Worm (Caenorhabditis elegans) whole organism, young adult: ENCODE data around the gene C26B9.3.

Source experiments
- F23B12.7 ChIP-seq: sonication (generic microtip); optimal IDR thresholded peaks from 2 replicates; lab custom pipeline; 2017; ENCODE audit warnings: missing genetic modification characterization, mild to moderate bottlenecking, missing compliant biosample characterization, antibody characterized with exemption, moderate library complexity; ENCODE audit not compliant: insufficient read depth
- F52B5.7 ChIP-seq: sonication (generic microtip); optimal IDR thresholded peaks from 2 replicates; lab custom pipeline; 2016; ENCODE audit warnings: mild to moderate bottlenecking, missing genetic modification characterization, missing compliant biosample characterization
- F57A8.1 ChIP-seq: fragments of 200-800 bp; sonication (Bioruptor generic); optimal IDR thresholded peaks from 2 replicates; lab custom pipeline; 2018; ENCODE audit warnings: mild to moderate bottlenecking, missing genetic modification characterization, moderate library complexity, missing compliant biosample characterization
- F57C9.4 ChIP-seq: sonication (generic microtip); optimal IDR thresholded peaks from 2 replicates; lab custom pipeline; 2017; ENCODE audit warnings: mild to moderate bottlenecking, missing genetic modification characterization, missing compliant biosample characterization
- K12H6.12 ChIP-seq: fragments of 200-800 bp; sonication (Bioruptor generic); optimal IDR thresholded peaks from 2 replicates; lab custom pipeline; 2018; ENCODE audit warnings: mild to moderate bottlenecking, missing genetic modification characterization, missing compliant biosample characterization
- T26A5.8 ChIP-seq: sonication (generic microtip); optimal IDR thresholded peaks from 2 replicates; lab custom pipeline; 2016; ENCODE audit warnings: missing genetic modification characterization, missing compliant biosample characterization
- Y53F4B.3 ChIP-seq: fragments of 200-800 bp; sonication (Bioruptor generic); IDR thresholded peaks from 2 replicates; pipeline ENCODE4 v1.3.6; 2022; ENCODE audit warnings: missing genetic modification reagents, missing genetic modification characterization, missing compliant biosample characterization
- Y56A3A.18 ChIP-seq: fragments of 200-800 bp; sonication (Bioruptor generic); IDR thresholded peaks from 2 replicates; pipeline ENCODE4 v1.3.6; 2022; ENCODE audit warnings: missing genetic modification reagents, missing genetic modification characterization, missing compliant biosample characterization
- Y67H2A.10 ChIP-seq: fragments of 200-800 bp; sonication (Bioruptor generic); conservative IDR thresholded peaks from 2 replicates; pipeline ENCODE4 v1.3.6; 2022; ENCODE audit warnings: missing genetic modification reagents, missing genetic modification characterization, missing compliant biosample characterization
- ZK185.1 ChIP-seq: sonication (generic microtip); optimal IDR thresholded peaks from 2 replicates; lab custom pipeline; 2016; ENCODE audit warnings: mild to moderate bottlenecking, missing genetic modification characterization, missing compliant biosample characterization; ENCODE audit not compliant: poor library complexity, severe bottlenecking
- aptf-2 ChIP-seq: fragments of 200-800 bp; sonication (Bioruptor generic); conservative IDR thresholded peaks from 2 replicates; pipeline ENCODE4 v1.3.6; 2022; ENCODE audit warnings: missing genetic modification reagents, missing genetic modification characterization, missing compliant biosample characterization
- aptf-3 ChIP-seq: fragments of 200-800 bp; sonication (Bioruptor generic); IDR thresholded peaks from 2 replicates; pipeline ENCODE4 v1.3.6; 2022; ENCODE audit warnings: missing genetic modification characterization, missing compliant biosample characterization
- attf-3 ChIP-seq: fragments of 200-800 bp; sonication (Bioruptor generic); conservative IDR thresholded peaks from 2 replicates; pipeline ENCODE4 v1.3.6; 2022; ENCODE audit warnings: missing genetic modification reagents, missing genetic modification characterization, missing compliant biosample characterization
- attf-5 ChIP-seq: fragments of 200-800 bp; sonication (Bioruptor generic); optimal IDR thresholded peaks from 2 replicates; lab custom pipeline; 2018; ENCODE audit warnings: mild to moderate bottlenecking, missing genetic modification characterization, missing compliant biosample characterization
- bed-1 ChIP-seq: fragments of 200-800 bp; sonication (Bioruptor generic); IDR thresholded peaks from 2 replicates; pipeline ENCODE4 v1.3.6; 2022; ENCODE audit warnings: missing genetic modification reagents, missing genetic modification characterization, missing compliant biosample characterization
- cebp-1 ChIP-seq, 2 experiments: fragments of 200-800 bp in 1 of 2; sonication (Bioruptor generic) in 1 of 2; sonication (generic microtip) in 1 of 2; IDR thresholded peaks in 1 of 2; optimal IDR thresholded peaks in 1 of 2; 2 replicates each; pipeline versions ENCODE4 v1.3.6 to Lab custom; 2017 to 2022; ENCODE audit warnings: missing compliant biosample characterization in 2 of 2, missing genetic modification characterization in 2 of 2, mild to moderate bottlenecking in 1 of 2, missing genetic modification reagents in 1 of 2, moderate library complexity in 1 of 2
- dox-1 ChIP-seq: fragments of 200-800 bp; sonication (Bioruptor generic); IDR thresholded peaks from 2 replicates; pipeline ENCODE4 v1.3.6; 2022; ENCODE audit warnings: missing genetic modification reagents, missing genetic modification characterization, missing compliant biosample characterization
- egl-18 ChIP-seq: fragments of 200-800 bp; sonication (Bioruptor generic); IDR thresholded peaks from 2 replicates; pipeline ENCODE4 v1.3.6; 2022; ENCODE audit warnings: missing genetic modification reagents, missing genetic modification characterization, missing compliant biosample characterization
- egrh-3 ChIP-seq: fragments of 200-800 bp; sonication (Bioruptor generic); IDR thresholded peaks from 2 replicates; pipeline ENCODE4 v1.3.6; 2022; ENCODE audit warnings: missing genetic modification reagents, missing genetic modification characterization, missing compliant biosample characterization
- ekl-4 ChIP-seq: fragments of 200-800 bp; sonication (Bioruptor generic); IDR thresholded peaks from 2 replicates; pipeline ENCODE4 v1.3.6; 2022; ENCODE audit warnings: missing genetic modification reagents, missing genetic modification characterization, missing compliant biosample characterization
- ets-4 ChIP-seq: fragments of 200-800 bp; sonication (Bioruptor generic); optimal IDR thresholded peaks from 2 replicates; lab custom pipeline; 2018; ENCODE audit warnings: mild to moderate bottlenecking, missing genetic modification characterization, missing compliant biosample characterization
- fkh-3 ChIP-seq: sonication (generic microtip); optimal IDR thresholded peaks from 2 replicates; lab custom pipeline; 2016; ENCODE audit warnings: mild to moderate bottlenecking, missing genetic modification characterization, missing compliant biosample characterization
- hmg-20 ChIP-seq: fragments of 200-800 bp; sonication (Bioruptor generic); IDR thresholded peaks from 2 replicates; pipeline ENCODE4 v1.3.6; 2022; ENCODE audit warnings: missing genetic modification reagents, missing genetic modification characterization, missing compliant biosample characterization
- let-526 ChIP-seq: fragments of 200-800 bp; sonication (Bioruptor generic); IDR thresholded peaks from 2 replicates; pipeline ENCODE4 v1.3.6; 2022; ENCODE audit warnings: missing genetic modification reagents, missing genetic modification characterization, missing compliant biosample characterization
- lin-40 ChIP-seq: sonication (generic microtip); optimal IDR thresholded peaks from 2 replicates; lab custom pipeline; 2016; ENCODE audit warnings: missing genetic modification characterization, mild to moderate bottlenecking, missing compliant biosample characterization, missing genotype, missing genetic modification reagents
- lsy-27 ChIP-seq: sonication (generic microtip); optimal IDR thresholded peaks from 2 replicates; lab custom pipeline; 2017; ENCODE audit warnings: missing genetic modification characterization, mild to moderate bottlenecking, missing compliant biosample characterization, antibody characterized with exemption, missing genotype, borderline replicate concordance; ENCODE audit not compliant: insufficient read depth
- madf-8 ChIP-seq: fragments of 200-800 bp; sonication (Bioruptor generic); conservative IDR thresholded peaks from 2 replicates; pipeline ENCODE4 v1.3.6; 2022; ENCODE audit warnings: missing genetic modification reagents, missing genetic modification characterization, missing compliant biosample characterization
- mel-28 ChIP-seq: sonication (generic microtip); optimal IDR thresholded peaks from 2 replicates; lab custom pipeline; 2016; ENCODE audit warnings: borderline replicate concordance, mild to moderate bottlenecking, missing genetic modification characterization, missing compliant biosample characterization
- mes-4 ChIP-seq: sonication (generic microtip); optimal IDR thresholded peaks from 2 replicates; lab custom pipeline; 2016; ENCODE audit warnings: missing genotype, missing genetic modification characterization, missing compliant biosample characterization
- nfya-2 ChIP-seq: fragments of 200-800 bp; sonication (Bioruptor generic); IDR thresholded peaks from 2 replicates; pipeline ENCODE4 v1.3.6; 2022; ENCODE audit warnings: missing genetic modification reagents, missing genetic modification characterization, missing compliant biosample characterization
- nhr-80 ChIP-seq: sonication (generic microtip); optimal IDR thresholded peaks from 2 replicates; lab custom pipeline; 2016; ENCODE audit warnings: missing genetic modification characterization, missing compliant biosample characterization
- repo-1 ChIP-seq: sonication (generic microtip); optimal IDR thresholded peaks from 2 replicates; lab custom pipeline; 2017; ENCODE audit warnings: mild to moderate bottlenecking, missing genetic modification characterization, missing compliant biosample characterization
- sea-2 ChIP-seq: fragments of 200-800 bp; sonication (Bioruptor generic); IDR thresholded peaks from 2 replicates; pipeline ENCODE4 v1.3.6; 2022; ENCODE audit warnings: missing genetic modification characterization, missing compliant biosample characterization
- snpc-1.3 ChIP-seq: sonication (generic microtip); optimal IDR thresholded peaks from 2 replicates; lab custom pipeline; 2017; ENCODE audit warnings: missing genetic modification characterization, mild to moderate bottlenecking, missing compliant biosample characterization, antibody characterized with exemption, moderate library complexity, missing genotype, missing genetic modification reagents; ENCODE audit not compliant: insufficient read depth
- tlf-1 ChIP-seq: fragments of 200-800 bp; sonication (Bioruptor generic); optimal IDR thresholded peaks from 2 replicates; lab custom pipeline; 2018; ENCODE audit warnings: mild to moderate bottlenecking, missing genetic modification characterization, missing compliant biosample characterization
- unc-130 ChIP-seq: sonication (generic microtip); optimal IDR thresholded peaks from 2 replicates; lab custom pipeline; 2016; ENCODE audit warnings: missing genetic modification reagents, missing genetic modification characterization, missing compliant biosample characterization
- xnd-1 ChIP-seq: sonication (generic microtip); optimal IDR thresholded peaks from 2 replicates; lab custom pipeline; 2016; ENCODE audit warnings: missing genotype, missing genetic modification reagents, missing genetic modification characterization, missing compliant biosample characterization
- ztf-3 ChIP-seq: fragments of 200-800 bp; sonication (Bioruptor generic); optimal IDR thresholded peaks from 2 replicates; lab custom pipeline; 2018; ENCODE audit warnings: mild to moderate bottlenecking, missing genetic modification characterization, missing compliant biosample characterization

Gene C26B9.3

ce11 chrX:5323287-5323686 lies 14.8 kb upstream of the C26B9.3 start, which contains the start of gene sto-2:
sto-2 (minus strand) TSS chrX:5323387.
- TF ChIP-seq aptf-2 (GFP tag; lab: Robert Waterston, UW) (no peak), aptf-3 (GFP tag; lab: Robert Waterston, UW) (no peak), madf-8 (no peak), dox-1 (GFP tag; lab: Robert Waterston, UW) (no peak), bed-1 (GFP tag; lab: Robert Waterston, UW) (no peak), T26A5.8 (no peak), let-526 (GFP tag; lab: Robert Waterston, UW) (no peak), unc-130 (GFP tag; lab: Kevin White, UChicago) (no peak), Y67H2A.10 (GFP tag; lab: Robert Waterston, UW) (no peak), ztf-3 (GFP tag; lab: Kevin White, UChicago) (no peak), Y56A3A.18 (GFP tag; lab: Robert Waterston, UW) (no peak), egrh-3 (GFP tag; lab: Robert Waterston, UW) (no peak), ekl-4 (GFP tag; lab: Robert Waterston, UW) (no peak), Y53F4B.3 (no peak), hmg-20 (GFP tag; lab: Robert Waterston, UW) (no peak), repo-1 (no peak), mes-4 (tag; lab: Kevin White, UChicago) (no peak), xnd-1 (tag; lab: Kevin White, UChicago) (no peak)
- TF ChIP-seq, all 124 proteins: peak for 0

ce11 chrX:5329236-5329635 lies 8.9 kb upstream of the C26B9.3 start, which contains the start of gene C26B9.5:
C26B9.5 (plus strand) TSS chrX:5329479.
- no peak for TF ChIP-seq F52B5.7 (tag; lab: Kevin White, UChicago)
- no peak for TF ChIP-seq K12H6.12 (tag; lab: Kevin White, UChicago)
- TF ChIP-seq nhr-80, result peak; percentile 68
- TF ChIP-seq F57A8.1 (GFP tag; lab: Kevin White, UChicago), result no peak
- no peak for TF ChIP-seq nfya-2 (GFP tag; lab: Robert Waterston, UW)

ce11 chrX:5330765-5331164 lies 7.3 kb upstream of the C26B9.3 start:
- TF ChIP-seq attf-5 (GFP tag; lab: Kevin White, UChicago) (no peak), dox-1 (GFP tag; lab: Robert Waterston, UW) (no peak), aptf-2 (GFP tag; lab: Robert Waterston, UW) (no peak), ets-4 (GFP tag; lab: Kevin White, UChicago) (no peak), fkh-3 (tag; lab: Kevin White, UChicago) (no peak), tlf-1 (GFP tag; lab: Kevin White, UChicago) (no peak), mel-28 (tag; lab: Kevin White, UChicago) (no peak), F57C9.4 (no peak), snpc-1.3 (no peak), F23B12.7 (no peak), cebp-1 (GFP tag; IDR thresholded peaks at IDR 0.05; lab: Robert Waterston, UW) (no peak), cebp-1 (tag; optimal IDR thresholded peaks at IDR 0.05; lab: Kevin White, UChicago) (no peak), attf-3 (GFP tag; lab: Robert Waterston, UW) (no peak), lsy-27 (tag; lab: Kevin White, UChicago) (no peak), egl-18 (GFP tag; lab: Robert Waterston, UW) (no peak), ZK185.1 (tag; lab: Kevin White, UChicago) (no peak), lin-40 (no peak), sea-2 (GFP tag; lab: Robert Waterston, UW) (no peak)
